Worm (Caenorhabditis elegans): ENCODE results near the gene prmt-6.

DNA sequence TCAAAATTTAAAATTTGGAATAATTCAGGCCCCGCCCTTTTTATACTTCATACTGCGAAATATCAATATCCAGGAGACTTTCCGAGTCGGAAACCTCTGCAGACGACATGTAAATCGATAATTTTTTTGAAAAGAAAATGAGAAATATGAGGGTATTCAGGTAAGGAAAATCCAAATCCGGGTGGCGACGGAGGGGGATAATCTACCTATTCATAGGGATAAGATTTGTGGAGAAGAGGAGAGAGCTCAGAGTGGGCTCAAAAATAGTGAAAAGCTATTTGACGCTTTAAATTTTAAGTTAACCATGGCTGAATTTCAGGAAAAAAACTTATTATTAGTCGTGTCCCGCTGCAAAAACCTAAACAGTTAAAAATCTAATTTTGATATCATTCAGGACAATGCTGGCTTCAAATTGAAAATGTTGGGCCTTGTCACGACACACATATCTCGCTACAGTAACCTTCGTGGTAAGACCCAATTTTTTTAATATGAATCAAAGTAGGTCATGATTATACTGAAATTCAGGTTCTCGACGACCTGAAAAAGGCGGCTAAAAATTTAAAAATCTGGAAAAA lies 19.4 kb upstream of the prmt-6 start, which contains the start of gene che-6:
- no peak for TF ChIP-seq him-1 (tag; optimal IDR thresholded peaks at IDR 0.05)
- no peak for TF ChIP-seq W03F9.2 (tag; optimal IDR thresholded peaks at IDR 0.05)
- TF ChIP-seq dao-5 (tag; optimal IDR thresholded peaks at IDR 0.05): no peak

Measured in whole organism, L4/young adult.